Worm (Caenorhabditis elegans) whole organism, L4/young adult: ENCODE results near the gene sri-46.

Experiments used
- W03F9.2 ChIP-seq: fragments of 150-350 bp; optimal IDR thresholded peaks from 2 replicates; lab custom pipeline; 2014; ENCODE audit warnings: missing biosample characterization, missing genetic modification characterization
- dao-5 ChIP-seq: sonication (generic microtip); optimal IDR thresholded peaks from 2 replicates; lab custom pipeline; 2016; ENCODE audit warnings: missing genotype, missing genetic modification characterization, moderate library complexity, missing compliant biosample characterization
- him-1 ChIP-seq: sonication (generic microtip); optimal IDR thresholded peaks from 2 replicates; lab custom pipeline; 2016; ENCODE audit warnings: missing genotype, missing genetic modification reagents, missing genetic modification characterization, missing compliant biosample characterization

Gene sri-46

DNA sequence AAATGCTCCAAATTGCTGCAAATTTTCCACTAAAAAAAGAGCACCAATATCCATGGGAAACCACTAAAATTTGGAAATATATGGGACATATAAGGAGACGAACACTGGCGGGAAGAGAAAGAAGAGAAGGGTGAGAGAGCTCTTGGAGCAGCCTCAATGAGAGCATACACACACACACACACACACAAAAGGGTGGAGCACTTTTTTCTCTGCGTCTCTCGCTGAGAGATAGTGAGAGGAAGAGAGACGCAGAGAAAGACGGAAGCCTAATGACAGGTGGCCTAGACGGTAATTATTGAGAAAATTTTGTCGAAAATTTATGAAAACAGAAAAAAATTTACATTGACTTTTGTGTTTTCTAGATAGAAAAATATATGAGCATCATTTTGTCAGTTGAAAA lies 48.4 kb downstream of the sri-46 start:
- no peak for TF ChIP-seq him-1 (tag; lab: Kevin White, UChicago)
- no peak for TF ChIP-seq W03F9.2
- no peak for TF ChIP-seq dao-5 (tag; lab: Kevin White, UChicago)

DNA sequence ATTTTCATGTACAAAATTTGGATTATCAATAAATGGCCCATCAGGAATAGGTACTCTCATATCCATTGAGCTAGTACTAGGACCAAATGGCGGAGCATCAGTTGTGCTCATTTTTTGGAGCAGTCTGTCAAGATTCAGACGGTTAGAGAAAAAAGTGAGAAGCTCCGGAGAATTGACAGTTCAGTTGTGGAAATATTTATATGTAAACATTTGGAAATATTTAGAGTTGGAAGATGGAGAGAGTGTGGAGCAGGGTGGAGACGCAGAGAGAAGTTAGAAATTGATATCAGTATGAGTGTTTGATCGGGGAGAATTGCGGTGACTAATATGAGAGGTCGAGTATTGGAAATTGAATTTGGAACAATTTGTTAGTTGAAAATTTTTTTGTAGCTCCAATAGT lies 49.8 kb downstream of the sri-46 start:
- TF ChIP-seq dao-5 (tag; lab: Kevin White, UChicago) (no peak), him-1 (tag; lab: Kevin White, UChicago) (no peak), W03F9.2 (no peak)
